Worm (Caenorhabditis elegans): ENCODE results near the gene srh-48.

Gene srh-48

ce11 chrII:9362249-9362648, 17.6 kb upstream of the srh-48 start:
- TF ChIP-seq nhr-237 (tag; optimal IDR thresholded peaks at IDR 0.05) (no peak), nhr-76 (tag; optimal IDR thresholded peaks at IDR 0.05) (no peak), ceh-9 (tag; optimal IDR thresholded peaks at IDR 0.05) (no peak), nhr-28 (tag; optimal IDR thresholded peaks at IDR 0.05) (no peak), unc-62 (GFP tag; optimal IDR thresholded peaks at IDR 0.05) (no peak), ZK546.5 (tag; optimal IDR thresholded peaks at IDR 0.05) (no peak), ceh-82 (tag; optimal IDR thresholded peaks at IDR 0.05) (no peak), egl-5 (tag; optimal IDR thresholded peaks at IDR 0.05) (no peak), nhr-67 (tag; optimal IDR thresholded peaks at IDR 0.05) (no peak), nfya-1 (tag; optimal IDR thresholded peaks at IDR 0.05; ENCODE audit: insufficient read depth) (no peak), daf-12 (tag; optimal IDR thresholded peaks at IDR 0.05) (no peak)

ce11 chrII:9369394-9369793, 10.5 kb upstream of the srh-48 start:
- no peak for TF ChIP-seq jun-1 (tag; optimal IDR thresholded peaks at IDR 0.05)
- peak; percentile 65 for TF ChIP-seq ceh-28 (tag; optimal IDR thresholded peaks at IDR 0.05)

- TF ChIP-seq tbx-2 (tag; optimal IDR thresholded peaks at IDR 0.05) (no peak), ama-1 (optimal IDR thresholded peaks at IDR 0.05) (no peak)
Measured at ce11 chrII:9372393-9372792, 7.5 kb upstream of the srh-48 start, which contains the start of gene C06C3.3. Gene C06C3.3 (minus strand): TSS chrII:9372493.

DNA sequence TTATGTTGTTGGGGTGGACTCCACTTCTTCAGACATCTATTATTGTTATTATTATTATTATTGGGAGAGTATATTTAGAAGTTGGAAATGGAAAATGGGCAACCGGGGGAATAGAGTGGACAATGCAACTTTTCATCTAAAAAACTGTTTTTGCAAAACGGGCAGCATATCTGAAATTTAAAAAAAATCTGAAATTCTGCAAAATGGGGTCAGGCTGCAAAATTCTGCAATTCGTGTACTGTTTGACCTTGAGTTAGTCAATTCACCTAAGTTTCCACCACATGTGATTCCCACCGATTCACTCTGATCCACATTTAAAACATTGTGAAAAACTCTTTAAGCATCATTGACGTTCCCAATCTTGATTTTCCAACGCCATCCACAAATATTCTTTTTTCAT, 6.9 kb upstream of the srh-48 start, which contains the start of gene C06C3.4:
Gene C06C3.4, plus strand, starts transcription at position 301 of the 400 bp plus-strand sequence.
- TF ChIP-seq elt-1 (tag; optimal IDR thresholded peaks at IDR 0.05) (no peak), nhr-67 (tag; optimal IDR thresholded peaks at IDR 0.05) (no peak), skn-1 (tag; optimal IDR thresholded peaks at IDR 0.05) (no peak), elt-3 (tag; optimal IDR thresholded peaks at IDR 0.05) (no peak), lin-15B (tag; optimal IDR thresholded peaks at IDR 0.05) (no peak), nhr-43 (tag; optimal IDR thresholded peaks at IDR 0.05; ENCODE audit: poor library complexity, severe bottlenecking) (no peak)

- TF ChIP-seq elt-2 (tag; optimal IDR thresholded peaks at IDR 0.05) (peak; percentile 1), ceh-82 (tag; optimal IDR thresholded peaks at IDR 0.05) (no peak)
Measured at ce11 chrII:9374807-9375206, 5.1 kb upstream of the srh-48 start, which contains the start of gene C06C3.12. Gene C06C3.12 (plus strand): TSS chrII:9375107.

DNA sequence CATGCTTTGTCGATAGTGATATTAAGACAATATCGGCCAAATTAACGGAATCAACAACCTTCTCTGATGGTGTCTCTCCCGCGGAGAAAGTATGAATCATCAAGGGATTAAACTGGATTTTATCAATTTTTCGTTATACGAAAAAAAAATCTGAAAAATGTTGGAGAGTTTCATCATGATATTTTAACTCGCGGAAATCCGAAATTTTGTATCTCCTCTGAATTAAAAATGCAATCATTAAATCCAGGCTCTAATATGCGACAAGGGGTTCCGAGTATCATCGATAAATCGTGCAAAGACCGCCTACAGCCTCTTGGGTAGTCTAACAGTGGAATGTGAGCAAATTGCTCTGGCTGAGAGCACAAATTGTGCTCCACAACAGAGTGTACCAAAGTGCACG, 2.7 kb upstream of the srh-48 start, which contains the start of gene C06C3.10:
Gene C06C3.10, minus strand, starts transcription at position 101 of the 400 bp plus-strand sequence.
- TF ChIP-seq nhr-25 (tag; optimal IDR thresholded peaks at IDR 0.05) (no peak), fkh-10 (GFP tag; optimal IDR thresholded peaks at IDR 0.05) (no peak), egl-27 (tag; optimal IDR thresholded peaks at IDR 0.05) (no peak)

DNA sequence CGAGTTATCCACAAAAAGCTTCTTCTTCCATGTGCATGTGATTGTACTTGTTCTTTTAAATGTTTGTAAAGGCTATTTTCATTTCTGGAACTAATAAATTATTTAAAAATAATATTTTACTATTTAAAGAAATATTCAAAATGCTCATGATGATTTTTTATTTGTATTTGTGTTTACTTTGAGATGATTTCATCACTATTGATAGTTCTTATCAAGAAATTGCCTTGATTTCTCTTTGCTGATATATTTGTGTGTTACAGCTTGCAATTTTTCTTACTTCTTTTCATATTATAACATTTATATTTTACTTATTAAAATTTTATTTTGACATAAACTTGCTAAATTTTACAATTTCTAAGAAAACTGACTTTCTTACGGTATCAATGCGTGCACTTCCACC, 1.7 kb upstream of the srh-48 start:
- TF ChIP-seq nhr-12 (tag; optimal IDR thresholded peaks at IDR 0.05): no peak
- TF ChIP-seq pha-4 (tag; optimal IDR thresholded peaks at IDR 0.05): peak; percentile 59
- TF ChIP-seq elt-2 (tag; optimal IDR thresholded peaks at IDR 0.05): peak; percentile 38

DNA sequence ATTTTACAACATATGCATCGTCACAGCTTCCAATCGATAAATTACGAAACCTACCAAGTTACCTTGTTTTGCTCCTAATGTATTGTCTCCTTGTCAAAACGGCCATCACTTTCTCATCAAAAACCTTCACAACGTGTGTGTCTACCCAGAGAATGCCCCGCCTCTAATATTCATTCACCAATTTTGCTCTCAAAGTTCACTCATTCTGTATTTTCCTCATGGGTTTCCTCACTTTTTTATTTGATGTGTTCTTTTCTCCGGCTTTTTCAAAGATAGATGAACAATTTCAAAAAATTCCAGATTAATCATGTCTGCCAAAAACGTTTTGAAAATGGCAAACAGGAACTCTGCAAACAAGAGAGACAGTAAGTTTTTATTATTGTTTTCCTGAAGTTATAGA, 5.3 kb downstream of the srh-48 start, which contains the start of gene C06C3.7:
Gene C06C3.7, plus strand, starts transcription at position 301 of the 400 bp plus-strand sequence.
- no peak for TF ChIP-seq egl-27 (tag; optimal IDR thresholded peaks at IDR 0.05)
- no peak for TF ChIP-seq nhr-237 (tag; optimal IDR thresholded peaks at IDR 0.05)
- TF ChIP-seq elt-2 (tag; optimal IDR thresholded peaks at IDR 0.05): no peak
- TF ChIP-seq fkh-10 (GFP tag; optimal IDR thresholded peaks at IDR 0.05): no peak
- no peak for TF ChIP-seq fkh-2 (tag; optimal IDR thresholded peaks at IDR 0.05)
- TF ChIP-seq skn-1 (tag; optimal IDR thresholded peaks at IDR 0.05): no peak
- TF ChIP-seq nhr-76 (tag; optimal IDR thresholded peaks at IDR 0.05): no peak
- TF ChIP-seq ZK546.5 (tag; optimal IDR thresholded peaks at IDR 0.05): no peak
- TF ChIP-seq lin-39 (tag; optimal IDR thresholded peaks at IDR 0.05): no peak
- TF ChIP-seq ama-1 (optimal IDR thresholded peaks at IDR 0.05): no peak
- TF ChIP-seq sea-2 (GFP tag; optimal IDR thresholded peaks at IDR 0.05): no peak
- no peak for TF ChIP-seq nhr-11 (tag; optimal IDR thresholded peaks at IDR 0.05)
- no peak for TF ChIP-seq nhr-28 (tag; optimal IDR thresholded peaks at IDR 0.05)
- TF ChIP-seq nhr-23 (tag; optimal IDR thresholded peaks at IDR 0.05): no peak
- TF ChIP-seq nhr-77 (tag; optimal IDR thresholded peaks at IDR 0.05): no peak
- no peak for TF ChIP-seq ztf-4 (tag; optimal IDR thresholded peaks at IDR 0.05)

All from whole organism, L3 larva.